Worm (Caenorhabditis elegans) whole organism, midembryonic: ENCODE data around the gene dyf-17.
A peak's percentile ranks its signal among the peaks of the same experiment; 100 is the strongest.
"Not testable (repeated sequence)": the region's sequence is repeated elsewhere in the genome, so short reads cannot be mapped to it uniquely, and the experiment has no call there.

Experiments
- T22C8.4 ChIP-seq: fragments of 200-800 bp; sonication (Bioruptor generic); IDR thresholded peaks from 2 replicates; pipeline ENCODE4 v1.3.6; 2022; ENCODE audit warnings: missing genetic modification characterization, missing compliant biosample characterization
- cog-1 ChIP-seq: sonication (generic microtip); optimal IDR thresholded peaks from 2 replicates; lab custom pipeline; 2016; ENCODE audit warnings: missing genetic modification characterization, missing compliant biosample characterization
- flt-1 ChIP-seq: fragments of 200-800 bp; sonication (Bioruptor generic); IDR thresholded peaks from 2 replicates; pipeline ENCODE4 v1.3.6; 2022; ENCODE audit warnings: missing genetic modification characterization, missing compliant biosample characterization
- klf-2 ChIP-seq: fragments of 200-800 bp; sonication (Bioruptor generic); conservative IDR thresholded peaks from 2 replicates; pipeline ENCODE4 v1.3.6; 2022; ENCODE audit warnings: missing genetic modification reagents, missing genetic modification characterization, missing compliant biosample characterization
- med-1 ChIP-seq: sonication (generic microtip); optimal IDR thresholded peaks from 2 replicates; lab custom pipeline; 2017; ENCODE audit warnings: missing genetic modification characterization, mild to moderate bottlenecking, missing compliant biosample characterization, antibody characterized with exemption, missing genetic modification reagents; ENCODE audit not compliant: insufficient read depth
- ref-1 ChIP-seq: fragments of 200-800 bp; sonication (Bioruptor generic); conservative IDR thresholded peaks from 2 replicates; pipeline ENCODE4 v1.3.6; 2022; ENCODE audit warnings: missing genetic modification reagents, missing genetic modification characterization, missing compliant biosample characterization
- tab-1 ChIP-seq: fragments of 200-800 bp; sonication (Bioruptor generic); IDR thresholded peaks from 2 replicates; pipeline ENCODE4 v1.3.6; 2022; ENCODE audit warnings: missing genetic modification characterization, missing compliant biosample characterization
- ztf-23 ChIP-seq: fragments of 200-800 bp; sonication (Bioruptor generic); IDR thresholded peaks from 2 replicates; pipeline ENCODE4 v1.3.6; 2022; ENCODE audit warnings: missing genetic modification reagents, missing genetic modification characterization, missing compliant biosample characterization
- ztf-29 ChIP-seq: fragments of 200-800 bp; sonication (Bioruptor generic); IDR thresholded peaks from 2 replicates; pipeline ENCODE4 v1.3.6; 2022; ENCODE audit warnings: missing genetic modification reagents, missing genetic modification characterization, missing compliant biosample characterization

- TF ChIP-seq ztf-23 (GFP tag; lab: Robert Waterston, UW); ztf-29 (GFP tag; lab: Robert Waterston, UW); ref-1; med-1 (GFP tag; lab: Kevin White, UChicago); tab-1 (GFP tag; lab: Robert Waterston, UW); klf-2 (GFP tag; lab: Robert Waterston, UW); flt-1 (GFP tag; lab: Robert Waterston, UW); cog-1 (tag; lab: Kevin White, UChicago): not testable (repeated sequence)
- peak; percentile 88 for TF ChIP-seq T22C8.4 (GFP tag; lab: Robert Waterston, UW)
These were observed 26.7 kb upstream of the dyf-17 start for ce11 chrV:19100663-19101062.
